Worm (Caenorhabditis elegans): Measurements from ENCODE around the gene npr-33.

npr-33 gene

DNA sequence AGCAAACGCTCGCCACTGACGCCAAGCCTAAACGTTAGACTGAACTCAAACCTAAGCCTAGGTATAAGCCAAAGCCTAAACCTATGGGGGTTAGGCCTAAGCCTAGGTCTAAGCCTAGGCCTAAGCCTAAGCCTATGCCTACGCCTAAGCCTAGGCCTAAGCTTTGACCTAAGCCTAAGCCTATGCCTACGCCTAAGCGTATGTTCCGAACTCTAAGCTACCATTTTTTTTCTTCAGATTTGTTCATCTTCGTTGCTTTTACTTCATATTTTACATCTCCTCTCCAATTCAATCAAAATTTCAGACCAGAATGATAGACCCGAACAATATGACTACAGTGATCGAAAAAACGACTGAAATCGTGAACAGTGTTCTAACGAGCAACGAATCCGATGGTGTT is at the start of gene npr-33:
npr-33 (plus strand) TSS at position 301 of the 400 bp plus-strand sequence.
- TF ChIP-seq ceh-9 (tag; optimal IDR thresholded peaks at IDR 0.05), result no peak

DNA sequence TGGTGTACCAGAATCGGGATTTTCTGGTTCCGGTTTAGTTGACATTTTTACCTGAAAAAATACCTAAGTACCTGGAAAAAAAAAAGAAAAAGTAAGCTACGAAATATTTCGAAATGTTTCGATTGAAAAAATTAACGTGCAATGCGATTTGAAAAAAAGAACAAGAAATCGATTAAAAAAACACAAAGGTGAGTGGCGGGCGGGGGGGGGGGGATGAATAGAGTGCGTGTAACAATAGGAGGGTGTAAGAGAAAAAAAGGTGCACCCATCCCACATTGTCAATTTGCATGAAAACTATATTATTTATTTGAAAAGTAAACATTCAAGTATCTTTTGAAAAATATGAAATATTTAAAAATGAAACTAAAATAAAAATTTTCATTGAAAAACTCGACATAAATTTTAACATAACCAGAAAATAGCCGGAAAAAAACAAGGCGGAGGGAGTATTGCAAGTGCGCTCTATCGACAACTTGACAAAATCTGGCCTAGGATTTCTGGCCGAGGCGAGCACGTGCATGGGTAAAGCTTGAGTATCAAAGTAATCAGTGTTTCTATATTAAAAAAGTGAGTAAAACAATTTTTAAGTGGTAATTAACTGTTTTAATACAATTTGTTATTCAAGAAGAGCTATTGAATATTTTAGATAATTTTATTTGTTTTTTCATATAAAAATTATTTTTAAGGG is 44.4 kb upstream of the npr-33 start, which contains the start of the genes csb-1 and F53H4.4:
csb-1 (minus strand) TSS at position 51 of the 688 bp plus-strand sequence.
F53H4.4 (plus strand) TSS at position 520 of the 688 bp plus-strand sequence.
- TF ChIP-seq egl-5 (tag; optimal IDR thresholded peaks at IDR 0.05) (peak; percentile 56), ceh-82 (tag; optimal IDR thresholded peaks at IDR 0.05) (no peak), ceh-9 (tag; optimal IDR thresholded peaks at IDR 0.05) (no peak), elt-2 (tag; optimal IDR thresholded peaks at IDR 0.05) (peak; percentile 62), nhr-76 (tag; optimal IDR thresholded peaks at IDR 0.05) (no peak), nhr-43 (tag; optimal IDR thresholded peaks at IDR 0.05; ENCODE audit: poor library complexity, severe bottlenecking) (peak; percentile 51), ceh-16 (tag; optimal IDR thresholded peaks at IDR 0.05) (no peak), ZK546.5 (tag; optimal IDR thresholded peaks at IDR 0.05) (no peak), nhr-67 (tag; optimal IDR thresholded peaks at IDR 0.05) (no peak), lin-39 (tag; optimal IDR thresholded peaks at IDR 0.05) (peak; percentile 51), unc-39 (tag; optimal IDR thresholded peaks at IDR 0.05) (no peak), lsy-12 (tag; optimal IDR thresholded peaks at IDR 0.05) (peak; percentile 77), ztf-11 (tag; optimal IDR thresholded peaks at IDR 0.05) (no peak), nhr-25 (tag; optimal IDR thresholded peaks at IDR 0.05) (peak; percentile 39), elt-3 (tag; optimal IDR thresholded peaks at IDR 0.05) (no peak), hmg-11 (tag; optimal IDR thresholded peaks at IDR 0.05) (peak; percentile 43), nhr-237 (tag; optimal IDR thresholded peaks at IDR 0.05) (no peak), snpc-4 (tag; optimal IDR thresholded peaks at IDR 0.05) (peak; percentile 55), skn-1 (tag; optimal IDR thresholded peaks at IDR 0.05) (peak; percentile 68), daf-12 (tag; optimal IDR thresholded peaks at IDR 0.05) (no peak), nfya-1 (tag; optimal IDR thresholded peaks at IDR 0.05; ENCODE audit: insufficient read depth) (peak; percentile 59), lin-15B (tag; optimal IDR thresholded peaks at IDR 0.05) (peak; percentile 90), R02D3.7 (tag; optimal IDR thresholded peaks at IDR 0.05) (peak; percentile 53), tbx-2 (tag; optimal IDR thresholded peaks at IDR 0.05) (no peak), pha-4 (tag; optimal IDR thresholded peaks at IDR 0.05) (peak; percentile 89), pqm-1 (tag; optimal IDR thresholded peaks at IDR 0.05) (peak; percentile 13), fkh-2 (tag; optimal IDR thresholded peaks at IDR 0.05) (no peak), eor-1 (tag; optimal IDR thresholded peaks at IDR 0.05) (no peak), nhr-23 (tag; optimal IDR thresholded peaks at IDR 0.05) (peak; percentile 64), nhr-11 (tag; optimal IDR thresholded peaks at IDR 0.05) (no peak), jun-1 (tag; optimal IDR thresholded peaks at IDR 0.05) (peak; percentile 49), unc-62 (GFP tag; optimal IDR thresholded peaks at IDR 0.05) (no peak), sea-2 (GFP tag; optimal IDR thresholded peaks at IDR 0.05) (no peak), ama-1 (optimal IDR thresholded peaks at IDR 0.05) (no peak), mdl-1 (tag; optimal IDR thresholded peaks at IDR 0.05) (peak; percentile 89), nhr-77 (tag; optimal IDR thresholded peaks at IDR 0.05) (no peak), fkh-10 (GFP tag; optimal IDR thresholded peaks at IDR 0.05) (no peak)

DNA sequence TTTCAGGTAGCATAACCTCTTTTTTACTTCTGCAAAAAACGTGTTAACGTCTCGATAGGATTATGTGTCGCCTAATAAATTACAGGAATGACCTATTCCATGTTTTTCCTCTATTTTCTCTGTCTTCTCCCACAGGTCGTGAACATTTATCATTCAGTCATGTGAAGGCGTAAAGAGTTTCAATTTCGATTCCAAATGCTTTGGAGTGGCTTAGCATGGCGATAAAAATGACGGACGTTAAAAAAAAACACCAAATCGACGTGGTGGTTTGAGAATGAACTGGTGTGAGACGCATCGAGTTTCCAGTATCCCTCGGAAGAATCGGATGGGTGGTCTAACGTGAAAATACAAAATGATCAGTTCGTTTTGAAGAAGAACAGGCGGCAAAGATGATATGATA is 40.8 kb upstream of the npr-33 start:
- no peak for TF ChIP-seq lsy-12 (tag; optimal IDR thresholded peaks at IDR 0.05)
- TF ChIP-seq nhr-43 (tag; optimal IDR thresholded peaks at IDR 0.05; ENCODE audit: poor library complexity, severe bottlenecking), result peak; percentile 2
- no peak for TF ChIP-seq lin-15B (tag; optimal IDR thresholded peaks at IDR 0.05)

DNA sequence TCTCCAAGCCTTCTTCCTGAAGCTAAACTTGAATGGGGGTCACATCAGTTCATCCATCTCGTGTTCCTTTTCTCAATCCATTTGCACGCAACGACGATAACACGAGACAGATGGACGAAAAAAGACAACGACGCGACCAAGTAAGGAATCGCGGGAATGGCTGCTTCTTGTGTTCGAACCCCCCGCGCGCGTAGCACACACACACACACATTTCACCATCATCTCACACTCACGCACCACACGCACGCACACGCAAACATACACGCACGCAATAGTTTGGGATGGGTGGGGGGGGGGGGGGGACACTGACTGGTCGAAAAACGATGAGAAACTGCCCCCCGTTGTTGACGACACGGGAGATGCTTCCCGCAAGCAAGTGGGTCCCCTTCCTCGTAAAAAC is 33.5 kb upstream of the npr-33 start:
- TF ChIP-seq lin-39 (tag; optimal IDR thresholded peaks at IDR 0.05), result peak; percentile 53
- no peak for TF ChIP-seq fkh-10 (GFP tag; optimal IDR thresholded peaks at IDR 0.05)
- TF ChIP-seq hmg-11 (tag; optimal IDR thresholded peaks at IDR 0.05), result peak; percentile 5
- TF ChIP-seq lsy-12 (tag; optimal IDR thresholded peaks at IDR 0.05), result peak; percentile 41
